Worm (Caenorhabditis elegans) whole organism, young adult: ENCODE measurements around the gene srh-288.

ENCODE experiments used
- F57A8.1 ChIP-seq: fragments of 200-800 bp; sonication (Bioruptor generic); optimal IDR thresholded peaks from 2 replicates; lab custom pipeline; 2018; ENCODE audit warnings: mild to moderate bottlenecking, missing genetic modification characterization, moderate library complexity, missing compliant biosample characterization
- T07F8.4 ChIP-seq: sonication (generic microtip); optimal IDR thresholded peaks from 2 replicates; lab custom pipeline; 2016; ENCODE audit warnings: mild to moderate bottlenecking, missing genetic modification characterization, moderate library complexity, missing compliant biosample characterization
- ceh-40 ChIP-seq: fragments of 200-800 bp; sonication (Bioruptor generic); IDR thresholded peaks from 2 replicates; pipeline ENCODE4 v1.3.6; 2022; ENCODE audit warnings: missing genetic modification characterization, missing compliant biosample characterization
- lin-26 ChIP-seq: fragments of 200-800 bp; sonication (Bioruptor generic); IDR thresholded peaks from 2 replicates; pipeline ENCODE4 v1.3.6; 2022; ENCODE audit warnings: missing genetic modification reagents, missing genetic modification characterization, missing compliant biosample characterization
- mcd-1 ChIP-seq: fragments of 200-800 bp; sonication (Bioruptor generic); IDR thresholded peaks from 2 replicates; pipeline ENCODE4 v1.3.6; 2022; ENCODE audit warnings: missing genetic modification reagents, missing genetic modification characterization, missing compliant biosample characterization
- mes-4 ChIP-seq: sonication (generic microtip); optimal IDR thresholded peaks from 2 replicates; lab custom pipeline; 2016; ENCODE audit warnings: missing genotype, missing genetic modification characterization, missing compliant biosample characterization
- snpc-3.4 ChIP-seq: sonication (generic microtip); optimal IDR thresholded peaks from 2 replicates; lab custom pipeline; 2017; ENCODE audit warnings: missing genetic modification characterization, mild to moderate bottlenecking, missing compliant biosample characterization, antibody characterized with exemption, moderate library complexity, missing genotype, missing genetic modification reagents
- tlf-1 ChIP-seq: fragments of 200-800 bp; sonication (Bioruptor generic); optimal IDR thresholded peaks from 2 replicates; lab custom pipeline; 2018; ENCODE audit warnings: mild to moderate bottlenecking, missing genetic modification characterization, missing compliant biosample characterization
- unc-130 ChIP-seq: sonication (generic microtip); optimal IDR thresholded peaks from 2 replicates; lab custom pipeline; 2016; ENCODE audit warnings: missing genetic modification reagents, missing genetic modification characterization, missing compliant biosample characterization
- unc-62 ChIP-seq: fragments of 150-350 bp; optimal IDR thresholded peaks from 2 replicates; lab custom pipeline; 2014; ENCODE audit warnings: missing biosample characterization, missing genetic modification reagents, missing genetic modification characterization

- TF ChIP-seq unc-130 (GFP tag; lab: Kevin White, UChicago) (no peak), mcd-1 (GFP tag; lab: Robert Waterston, UW) (no peak), lin-26 (GFP tag; lab: Robert Waterston, UW) (no peak), unc-62 (GFP tag; lab: Kevin White, UChicago) (no peak), ceh-40 (GFP tag; lab: Robert Waterston, UW) (no peak), T07F8.4 (no peak), F57A8.1 (no peak), snpc-3.4 (no peak), tlf-1 (GFP tag; lab: Kevin White, UChicago) (no peak), mes-4 (no peak)
These were observed 32.8 kb upstream of the srh-288 start, which contains the start of gene srh-304 for ce11 chrV:17828310-17828709.
